Comparison of ENCODE assay signal across 1 fruit fly cellular context in genomic region chr2L:18626987-18627386, dm6.
A peak's percentile ranks its signal among the peaks of the same experiment; 100 is the strongest.
TF ChIP-seq lines count a peak whose summit lies in the region.

No protein-coding gene starts in this region.

TF ChIP-seq in whole organism, embryonic, 481 proteins besides CTCF, POLR2A, EP300 and RAD21 (continued from another document and continues in another):
- TF ChIP-seq CG9817 (tag; optimal IDR thresholded peaks at IDR 0.05; lab: Kevin White, UChicago) (peak; percentile 60), CG9797 (GFP tag; optimal IDR thresholded peaks at IDR 0.05; lab: Kevin White, UChicago) (no peak), gt (GFP tag; IDR thresholded peaks at IDR 0.05; lab: Robert Waterston, UW) (no peak), CG34376 (GFP tag; optimal IDR thresholded peaks at IDR 0.05; lab: Kevin White, UChicago) (peak; percentile 86), nau (GFP tag; optimal IDR thresholded peaks at IDR 0.05; lab: Kevin White, UChicago) (peak; percentile 94), CG6654 (GFP tag; optimal IDR thresholded peaks at IDR 0.05; lab: Kevin White, UChicago) (peak; percentile 22), aop (GFP tag; IDR thresholded peaks at IDR 0.05; lab: Robert Waterston, UW) (no peak), CHES-1-like (GFP tag; optimal IDR thresholded peaks at IDR 0.05; lab: Kevin White, UChicago) (peak; percentile 93), CG33213 (GFP tag; optimal IDR thresholded peaks at IDR 0.05; lab: Kevin White, UChicago) (peak; percentile 90), CG31388 (GFP tag; optimal IDR thresholded peaks at IDR 0.05; lab: Kevin White, UChicago) (peak; percentile 60), CG13287 (GFP tag; IDR thresholded peaks at IDR 0.05; lab: Robert Waterston, UW; ENCODE audit: partially characterized antibody) (no peak), ham (GFP tag; IDR thresholded peaks at IDR 0.05; lab: Robert Waterston, UW) (peak; percentile 31; the same call in 1 of the 2 replicates), ci (GFP tag; IDR thresholded peaks at IDR 0.05; lab: Robert Waterston, UW) (peak; percentile 87), Atf6 (GFP tag; IDR thresholded peaks at IDR 0.05; lab: Robert Waterston, UW) (peak; percentile 88), CG10979 (tag; optimal IDR thresholded peaks at IDR 0.05; lab: Kevin White, UChicago) (no peak), tup (GFP tag; optimal IDR thresholded peaks at IDR 0.05; lab: Kevin White, UChicago) (peak; percentile 47), CG3407 (GFP tag; optimal IDR thresholded peaks at IDR 0.05; lab: Kevin White, UChicago) (peak; percentile 92), CG16863 (GFP tag; optimal IDR thresholded peaks at IDR 0.05; lab: Kevin White, UChicago) (peak; percentile 81), Dfd (GFP tag; optimal IDR thresholded peaks at IDR 0.05; lab: Kevin White, UChicago) (no peak), YL-1 (GFP tag; optimal IDR thresholded peaks at IDR 0.05; lab: Kevin White, UChicago) (peak; percentile 75), CG32772 (GFP tag; IDR thresholded peaks at IDR 0.05; lab: Robert Waterston, UW) (peak; percentile 53), fd102C (GFP tag; optimal IDR thresholded peaks at IDR 0.05; lab: Kevin White, UChicago) (peak; percentile 65), ro (GFP tag; IDR thresholded peaks at IDR 0.05; lab: Robert Waterston, UW) (no peak), cwo (GFP tag; optimal IDR thresholded peaks at IDR 0.05; lab: Kevin White, UChicago) (peak; percentile 83), CG8089 (GFP tag; optimal IDR thresholded peaks at IDR 0.05; lab: Kevin White, UChicago) (peak; percentile 86), Nf-YB (GFP tag; optimal IDR thresholded peaks at IDR 0.05; lab: Kevin White, UChicago) (peak; percentile 74), CG14710 (tag; optimal IDR thresholded peaks at IDR 0.05; lab: Kevin White, UChicago) (peak; percentile 56), sc (optimal IDR thresholded peaks at IDR 0.05; lab: Kevin White, UChicago) (no peak), sc (GFP tag; optimal IDR thresholded peaks at IDR 0.05; lab: Kevin White, UChicago) (peak; percentile 78), CG2120 (GFP tag; optimal IDR thresholded peaks at IDR 0.05; lab: Kevin White, UChicago) (peak; percentile 80), CG15269 (tag; optimal IDR thresholded peaks at IDR 0.05; lab: Kevin White, UChicago) (peak; percentile 76), Nf-YC (tag; optimal IDR thresholded peaks at IDR 0.05; lab: Kevin White, UChicago) (peak; percentile 13), dm (GFP tag; optimal IDR thresholded peaks at IDR 0.05; lab: Kevin White, UChicago) (peak; percentile 57), fu2 (GFP tag; optimal IDR thresholded peaks at IDR 0.05; lab: Kevin White, UChicago) (peak; percentile 16), CG14014 (GFP tag; IDR thresholded peaks at IDR 0.05; lab: Robert Waterston, UW) (peak; percentile 70; the same call in 1 of the 2 replicates), otp (GFP tag; IDR thresholded peaks at IDR 0.05; lab: Robert Waterston, UW) (peak; percentile 85), CG18764 (GFP tag; optimal IDR thresholded peaks at IDR 0.05; lab: Kevin White, UChicago) (peak; percentile 74), unpg (GFP tag; optimal IDR thresholded peaks at IDR 0.05; lab: Kevin White, UChicago) (peak; percentile 79), Spps (tag; optimal IDR thresholded peaks at IDR 0.05; lab: Kevin White, UChicago) (peak; percentile 34), zen (tag; optimal IDR thresholded peaks at IDR 0.05; lab: Kevin White, UChicago) (peak; percentile 17), CG14860 (GFP tag; IDR thresholded peaks at IDR 0.05; lab: Robert Waterston, UW; ENCODE audit: partially characterized antibody) (no peak), ap (GFP tag; IDR thresholded peaks at IDR 0.05; lab: Robert Waterston, UW) (peak; percentile 51; the same call in 1 of the 2 replicates), Ravus (GFP tag; IDR thresholded peaks at IDR 0.05; lab: Robert Waterston, UW) (no peak), CG17186 (GFP tag; optimal IDR thresholded peaks at IDR 0.05; lab: Kevin White, UChicago) (peak; percentile 32), Bgb (GFP tag; IDR thresholded peaks at IDR 0.05; lab: Robert Waterston, UW; ENCODE audit: partially characterized antibody) (no peak), fd3F (GFP tag; optimal IDR thresholded peaks at IDR 0.05; lab: Kevin White, UChicago) (peak; percentile 81), kni (GFP tag; optimal IDR thresholded peaks at IDR 0.05; lab: Kevin White, UChicago) (peak; percentile 38), dati (GFP tag; IDR thresholded peaks at IDR 0.05; lab: Robert Waterston, UW) (no peak), Hmr (GFP tag; optimal IDR thresholded peaks at IDR 0.05; lab: Kevin White, UChicago) (peak; percentile 96), CG10959 (GFP tag; IDR thresholded peaks at IDR 0.05; lab: Robert Waterston, UW) (0 out of 2 replicates have a peak, but pooled peaks have one; percentile 45), gsb (GFP tag; IDR thresholded peaks at IDR 0.05; lab: Robert Waterston, UW) (peak; percentile 51), CG3726 (GFP tag; IDR thresholded peaks at IDR 0.05; lab: Robert Waterston, UW) (0 out of 3 replicates have a peak, but pooled peaks have one; percentile 50), CG6254 (GFP tag; optimal IDR thresholded peaks at IDR 0.05; lab: Kevin White, UChicago) (peak; percentile 74), CG12071 (GFP tag; optimal IDR thresholded peaks at IDR 0.05; lab: Kevin White, UChicago) (peak; percentile 79), gro (GFP tag; optimal IDR thresholded peaks at IDR 0.05; lab: Kevin White, UChicago) (peak; percentile 89), Sry-δ (GFP tag; optimal IDR thresholded peaks at IDR 0.05; lab: Kevin White, UChicago) (peak; percentile 45), CG12104 (GFP tag; optimal IDR thresholded peaks at IDR 0.05; lab: Kevin White, UChicago) (peak; percentile 84), HmgD (GFP tag; optimal IDR thresholded peaks at IDR 0.05; lab: Kevin White, UChicago) (peak; percentile 50), stc (GFP tag; IDR thresholded peaks at IDR 0.05; lab: Robert Waterston, UW) (peak; percentile 52; the same call in 1 of the 2 replicates), Mrtf (GFP tag; IDR thresholded peaks at IDR 0.05; lab: Robert Waterston, UW) (peak; percentile 56; the same call in 1 of the 3 replicates), Side (GFP tag; optimal IDR thresholded peaks at IDR 0.05; lab: Kevin White, UChicago) (peak; percentile 91), CG18476 (GFP tag; optimal IDR thresholded peaks at IDR 0.05; lab: Kevin White, UChicago) (peak; percentile 75), CG10366 (GFP tag; IDR thresholded peaks at IDR 0.05; lab: Robert Waterston, UW) (peak; percentile 39; the same call in 1 of the 2 replicates), CG5180 (GFP tag; optimal IDR thresholded peaks at IDR 0.05; lab: Kevin White, UChicago) (peak; percentile 61), inv (GFP tag; IDR thresholded peaks at IDR 0.05; lab: Robert Waterston, UW; ENCODE audit: partially characterized antibody) (no peak), salm (tag; optimal IDR thresholded peaks at IDR 0.05; lab: Kevin White, UChicago) (peak; percentile 79), CG4730 (GFP tag; IDR thresholded peaks at IDR 0.05; lab: Robert Waterston, UW) (no peak), fd64A (GFP tag; optimal IDR thresholded peaks at IDR 0.05; lab: Kevin White, UChicago) (peak; percentile 83), CG12942 (GFP tag; optimal IDR thresholded peaks at IDR 0.05; lab: Kevin White, UChicago) (peak; percentile 70), Atf-2 (GFP tag; optimal IDR thresholded peaks at IDR 0.05; lab: Kevin White, UChicago) (peak; percentile 81), danr (GFP tag; IDR thresholded peaks at IDR 0.05; lab: Robert Waterston, UW) (peak; percentile 43; the same call in 1 of the 2 replicates), BtbVII (GFP tag; optimal IDR thresholded peaks at IDR 0.05; lab: Kevin White, UChicago) (peak; percentile 90), Dbx (GFP tag; IDR thresholded peaks at IDR 0.05; lab: Robert Waterston, UW) (peak; percentile 81; the same call in 2 of the 3 replicates), CG11456 (GFP tag; IDR thresholded peaks at IDR 0.05; lab: Robert Waterston, UW) (peak; percentile 28; the same call in 2 of the 3 replicates), CG7556 (GFP tag; optimal IDR thresholded peaks at IDR 0.05; lab: Kevin White, UChicago) (peak; percentile 89), Ssrp (tag; optimal IDR thresholded peaks at IDR 0.05; lab: Kevin White, UChicago) (no peak), unc-4 (GFP tag; IDR thresholded peaks at IDR 0.05; lab: Robert Waterston, UW; ENCODE audit: partially characterized antibody) (no peak), ranshi (GFP tag; IDR thresholded peaks at IDR 0.05; lab: Robert Waterston, UW) (peak; percentile 78; the same call in 1 of the 2 replicates), p53 (GFP tag; optimal IDR thresholded peaks at IDR 0.05; lab: Kevin White, UChicago) (peak; percentile 61), CG11085 (GFP tag; IDR thresholded peaks at IDR 0.05; lab: Robert Waterston, UW) (peak; percentile 33; the same call in 1 of the 2 replicates), Awh (GFP tag; IDR thresholded peaks at IDR 0.05; lab: Robert Waterston, UW) (peak; percentile 87), emc (GFP tag; optimal IDR thresholded peaks at IDR 0.05; lab: Kevin White, UChicago) (peak; percentile 49), Dek (tag; optimal IDR thresholded peaks at IDR 0.05; lab: Kevin White, UChicago) (peak; percentile 82), tx (GFP tag; optimal IDR thresholded peaks at IDR 0.05; lab: Kevin White, UChicago) (peak; percentile 32), gsb-n (tag; optimal IDR thresholded peaks at IDR 0.05; lab: Kevin White, UChicago) (peak; percentile 91), HLHmδ (GFP tag; optimal IDR thresholded peaks at IDR 0.05; lab: Kevin White, UChicago) (no peak), CG6683 (GFP tag; optimal IDR thresholded peaks at IDR 0.05; lab: Kevin White, UChicago) (peak; percentile 80), Myb (GFP tag; optimal IDR thresholded peaks at IDR 0.05; lab: Kevin White, UChicago) (peak; percentile 70), ken (GFP tag; IDR thresholded peaks at IDR 0.05; lab: Robert Waterston, UW) (0 out of 3 replicates have a peak, but pooled peaks have one; percentile 46), Usf (GFP tag; optimal IDR thresholded peaks at IDR 0.05; lab: Kevin White, UChicago) (peak; percentile 9), CG8281 (tag; optimal IDR thresholded peaks at IDR 0.05; lab: Kevin White, UChicago) (peak; percentile 52), slou (GFP tag; optimal IDR thresholded peaks at IDR 0.05; lab: Kevin White, UChicago) (peak; percentile 12), wdn (GFP tag; IDR thresholded peaks at IDR 0.05; lab: Robert Waterston, UW) (peak; percentile 59; the same call in 1 of the 2 replicates), HLH54F (GFP tag; optimal IDR thresholded peaks at IDR 0.05; lab: Kevin White, UChicago) (peak; percentile 24), CG13894 (tag; optimal IDR thresholded peaks at IDR 0.05; lab: Kevin White, UChicago) (peak; percentile 77), CG11398 (GFP tag; optimal IDR thresholded peaks at IDR 0.05; lab: Kevin White, UChicago) (peak; percentile 90), Gug (GFP tag; IDR thresholded peaks at IDR 0.05; lab: Robert Waterston, UW) (no peak), Camta (GFP tag; optimal IDR thresholded peaks at IDR 0.05; lab: Kevin White, UChicago) (peak; percentile 88), CG10321 (GFP tag; IDR thresholded peaks at IDR 0.05; lab: Robert Waterston, UW) (0 out of 2 replicates have a peak, but pooled peaks have one; percentile 27), luna (GFP tag; optimal IDR thresholded peaks at IDR 0.05; lab: Kevin White, UChicago) (peak; percentile 62), CG11093 (GFP tag; IDR thresholded peaks at IDR 0.05; lab: Robert Waterston, UW) (peak; percentile 54; the same call in 1 of the 3 replicates), pros (GFP tag; optimal IDR thresholded peaks at IDR 0.05; lab: Kevin White, UChicago) (no peak), sima (GFP tag; optimal IDR thresholded peaks at IDR 0.05; lab: Kevin White, UChicago) (peak; percentile 54), CG11723 (GFP tag; optimal IDR thresholded peaks at IDR 0.05; lab: Kevin White, UChicago) (peak; percentile 77), ewg (GFP tag; optimal IDR thresholded peaks at IDR 0.05; lab: Kevin White, UChicago) (peak; percentile 70), bbx (GFP tag; IDR thresholded peaks at IDR 0.05; lab: Robert Waterston, UW; ENCODE audit: partially characterized antibody) (no peak), CG17802 (tag; optimal IDR thresholded peaks at IDR 0.05; lab: Kevin White, UChicago) (no peak), Opbp (GFP tag; IDR thresholded peaks at IDR 0.05; lab: Robert Waterston, UW; ENCODE audit: partially characterized antibody) (no peak), Hmx (GFP tag; optimal IDR thresholded peaks at IDR 0.05; lab: Kevin White, UChicago) (no peak), CG2129 (GFP tag; IDR thresholded peaks at IDR 0.05; lab: Robert Waterston, UW; ENCODE audit: partially characterized antibody) (no peak), fd96Cb (tag; optimal IDR thresholded peaks at IDR 0.05; lab: Kevin White, UChicago) (peak; percentile 36), Asciz (GFP tag; optimal IDR thresholded peaks at IDR 0.05; lab: Kevin White, UChicago) (peak; percentile 94), BEAF-32 (GFP tag; optimal IDR thresholded peaks at IDR 0.05; lab: Kevin White, UChicago) (no peak), Abd-B (GFP tag; optimal IDR thresholded peaks at IDR 0.05; lab: Kevin White, UChicago) (no peak), H15 (GFP tag; IDR thresholded peaks at IDR 0.05; lab: Robert Waterston, UW) (no peak), Bdp1 (GFP tag; optimal IDR thresholded peaks at IDR 0.05; lab: Kevin White, UChicago) (peak; percentile 82), Doc2 (GFP tag; IDR thresholded peaks at IDR 0.05; lab: Robert Waterston, UW) (no peak), dysf (GFP tag; IDR thresholded peaks at IDR 0.05; lab: Robert Waterston, UW) (peak; percentile 34; the same call in 2 of the 3 replicates), CG33557 (GFP tag; optimal IDR thresholded peaks at IDR 0.05; lab: Kevin White, UChicago) (peak; percentile 64), lov (optimal IDR thresholded peaks at IDR 0.05; lab: Kevin White, UChicago) (no peak), lov (GFP tag; IDR thresholded peaks at IDR 0.05; lab: Robert Waterston, UW) (0 out of 3 replicates have a peak, but pooled peaks have one; percentile 59), sqz (GFP tag; optimal IDR thresholded peaks at IDR 0.05; lab: Kevin White, UChicago) (peak; percentile 27), prd (optimal IDR thresholded peaks at IDR 0.05; lab: Kevin White, UChicago) (no peak), prd (GFP tag; IDR thresholded peaks at IDR 0.05; lab: Robert Waterston, UW) (peak; percentile 47; the same call in 2 of the 3 replicates), az2 (GFP tag; optimal IDR thresholded peaks at IDR 0.05; lab: Kevin White, UChicago) (peak; percentile 50), shn (GFP tag; optimal IDR thresholded peaks at IDR 0.05; lab: Kevin White, UChicago) (peak; percentile 68), E2f1 (GFP tag; IDR thresholded peaks at IDR 0.05; lab: Robert Waterston, UW) (peak; percentile 42; the same call in 1 of the 2 replicates)
